Worm (Caenorhabditis elegans) whole organism, L3 larva: ENCODE measurements around the gene F43G6.17.
A peak's percentile ranks its signal among the peaks of the same experiment; 100 is the strongest.

ENCODE experiments used
- ama-1 ChIP-seq: fragments of 150-350 bp; optimal IDR thresholded peaks from 2 replicates; lab custom pipeline; 2018
- ceh-16 ChIP-seq: sonication (generic microtip); optimal IDR thresholded peaks from 2 replicates; lab custom pipeline; 2017; ENCODE audit warnings: missing biosample characterization, missing genetic modification characterization
- ceh-28 ChIP-seq: fragments of 150-350 bp; optimal IDR thresholded peaks from 2 replicates; lab custom pipeline; 2014; ENCODE audit warnings: missing biosample characterization, missing genetic modification reagents, missing genetic modification characterization
- ceh-82 ChIP-seq: fragments of 150-350 bp; optimal IDR thresholded peaks from 2 replicates; lab custom pipeline; 2014; ENCODE audit warnings: missing biosample characterization, missing genetic modification characterization
- ceh-9 ChIP-seq: sonication (generic microtip); optimal IDR thresholded peaks from 2 replicates; lab custom pipeline; 2018; ENCODE audit warnings: missing biosample characterization, missing genetic modification characterization
- daf-12 ChIP-seq: fragments of 150-350 bp; optimal IDR thresholded peaks from 2 replicates; lab custom pipeline; 2014; ENCODE audit warnings: missing biosample characterization, missing genetic modification reagents, missing genetic modification characterization
- egl-5 ChIP-seq: fragments of 150-350 bp; optimal IDR thresholded peaks from 2 replicates; lab custom pipeline; 2017; ENCODE audit warnings: missing biosample characterization, missing genetic modification reagents, missing genetic modification characterization, inconsistent platforms
- elt-3 ChIP-seq, 3 experiments: fragments of 150-350 bp in 1 of 3; sonication (generic microtip) in 2 of 3; optimal IDR thresholded peaks; 2 replicates in 2 of 3; 4 replicates in 1 of 3; lab custom pipeline; 2014 to 2017; ENCODE audit warnings: missing biosample characterization in 3 of 3, missing genetic modification characterization in 3 of 3
- eor-1 ChIP-seq, 2 experiments: fragments of 150-350 bp; optimal IDR thresholded peaks; 2 replicates each; lab custom pipeline; 2014 to 2018; ENCODE audit warnings: missing biosample characterization in 2 of 2, missing genetic modification characterization in 2 of 2
- fkh-10 ChIP-seq: sonication (generic microtip); optimal IDR thresholded peaks from 2 replicates; lab custom pipeline; 2017; ENCODE audit warnings: missing biosample characterization, missing genetic modification reagents, missing genetic modification characterization
- fos-1 ChIP-seq: fragments of 150-350 bp; optimal IDR thresholded peaks from 2 replicates; lab custom pipeline; 2014; ENCODE audit warnings: missing biosample characterization, missing genetic modification characterization
- hmg-11 ChIP-seq: sonication (generic microtip); optimal IDR thresholded peaks from 2 replicates; lab custom pipeline; 2016; ENCODE audit warnings: missing genetic modification characterization, missing compliant biosample characterization
- lin-15B ChIP-seq: fragments of 150-350 bp; optimal IDR thresholded peaks from 2 replicates; lab custom pipeline; 2014; ENCODE audit warnings: missing biosample characterization, missing genetic modification characterization
- lin-39 ChIP-seq: fragments of 150-350 bp; optimal IDR thresholded peaks from 2 replicates; lab custom pipeline; 2018; ENCODE audit warnings: missing biosample characterization, missing genetic modification reagents, missing genetic modification characterization
- lsy-12 ChIP-seq: sonication (generic microtip); optimal IDR thresholded peaks from 2 replicates; lab custom pipeline; 2016; ENCODE audit warnings: mild to moderate bottlenecking, missing genetic modification characterization, missing compliant biosample characterization
- mdl-1 ChIP-seq: fragments of 150-350 bp; optimal IDR thresholded peaks from 2 replicates; lab custom pipeline; 2014; ENCODE audit warnings: missing biosample characterization, missing genetic modification characterization
- nhr-11 ChIP-seq: fragments of 150-350 bp; optimal IDR thresholded peaks from 2 replicates; lab custom pipeline; 2014; ENCODE audit warnings: missing biosample characterization, missing genetic modification characterization
- nhr-12 ChIP-seq: fragments of 150-350 bp; optimal IDR thresholded peaks from 2 replicates; lab custom pipeline; 2014; ENCODE audit warnings: missing biosample characterization, missing genetic modification characterization
- nhr-23 ChIP-seq: fragments of 150-350 bp; optimal IDR thresholded peaks from 2 replicates; lab custom pipeline; 2014; ENCODE audit warnings: missing biosample characterization, missing genetic modification reagents, missing genetic modification characterization
- nhr-237 ChIP-seq: fragments of 150-350 bp; optimal IDR thresholded peaks from 2 replicates; lab custom pipeline; 2014; ENCODE audit warnings: missing biosample characterization, missing genetic modification characterization
- nhr-25 ChIP-seq: sonication (generic microtip); optimal IDR thresholded peaks from 2 replicates; lab custom pipeline; 2017; ENCODE audit warnings: missing biosample characterization, missing genetic modification characterization
- nhr-28 ChIP-seq: fragments of 150-350 bp; optimal IDR thresholded peaks from 2 replicates; lab custom pipeline; 2014; ENCODE audit warnings: missing biosample characterization, missing genetic modification characterization
- nhr-43 ChIP-seq: sonication (generic microtip); optimal IDR thresholded peaks from 2 replicates; lab custom pipeline; 2016; ENCODE audit warnings: mild to moderate bottlenecking, missing genetic modification characterization, missing compliant biosample characterization; ENCODE audit not compliant: poor library complexity, severe bottlenecking
- nhr-76 ChIP-seq: fragments of 150-350 bp; sonication (generic microtip); optimal IDR thresholded peaks from 5 replicates; lab custom pipeline; 2014; ENCODE audit warnings: missing biosample characterization, missing genetic modification characterization
- nhr-77 ChIP-seq: fragments of 150-350 bp; optimal IDR thresholded peaks from 2 replicates; lab custom pipeline; 2014; ENCODE audit warnings: missing biosample characterization, missing genetic modification characterization
- pqm-1 ChIP-seq: fragments of 150-350 bp; optimal IDR thresholded peaks from 2 replicates; lab custom pipeline; 2017; ENCODE audit warnings: missing biosample characterization, missing genetic modification characterization, inconsistent platforms
- skn-1 ChIP-seq: fragments of 150-350 bp; optimal IDR thresholded peaks from 2 replicates; lab custom pipeline; 2014; ENCODE audit warnings: missing biosample characterization, missing genetic modification characterization
- snpc-4 ChIP-seq: fragments of 150-350 bp; optimal IDR thresholded peaks from 2 replicates; lab custom pipeline; 2014; ENCODE audit warnings: missing biosample characterization, missing genetic modification characterization
- tbx-2 ChIP-seq: sonication (generic microtip); optimal IDR thresholded peaks from 2 replicates; lab custom pipeline; 2016; ENCODE audit warnings: mild to moderate bottlenecking, missing genetic modification characterization, missing compliant biosample characterization
- unc-62 ChIP-seq: fragments of 150-350 bp; sonication (generic microtip); optimal IDR thresholded peaks from 4 replicates; lab custom pipeline; 2014; ENCODE audit warnings: missing biosample characterization, missing genetic modification reagents, missing genetic modification characterization
- zag-1 ChIP-seq: fragments of 150-350 bp; optimal IDR thresholded peaks from 2 replicates; lab custom pipeline; 2014; ENCODE audit warnings: missing biosample characterization, missing genetic modification characterization
- ztf-11 ChIP-seq: fragments of 150-350 bp; optimal IDR thresholded peaks from 2 replicates; lab custom pipeline; 2014; ENCODE audit warnings: missing biosample characterization, missing genetic modification characterization
- ztf-4 ChIP-seq: fragments of 150-350 bp; optimal IDR thresholded peaks from 2 replicates; lab custom pipeline; 2014; ENCODE audit warnings: missing biosample characterization, missing genetic modification characterization

F43G6.17 gene

DNA sequence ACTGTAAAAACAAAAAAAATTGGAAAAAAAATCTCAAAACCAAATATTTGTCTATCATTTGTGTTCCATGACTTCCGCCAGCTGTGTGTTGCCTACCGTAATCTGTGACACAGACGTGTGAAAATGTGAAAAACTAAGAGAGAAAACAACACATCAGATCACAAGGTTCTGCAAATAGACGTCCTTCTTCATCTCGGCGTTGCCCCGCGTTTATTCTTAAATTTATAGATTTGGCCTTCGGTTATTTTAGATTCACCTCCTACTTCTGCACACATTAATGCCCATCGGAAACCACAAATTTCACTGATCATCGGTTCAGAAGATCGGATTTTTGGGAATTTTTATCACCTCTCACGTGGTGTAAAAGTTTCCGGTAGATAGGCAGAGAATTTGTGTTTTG is 36.6 kb downstream of the F43G6.17 start:
- TF ChIP-seq nhr-76 (tag; lab: Kevin White, UChicago), result no peak
- TF ChIP-seq eor-1 (tag; optimal IDR thresholded peaks at IDR 0.05; lab: Kevin White, UChicago), result no peak
- TF ChIP-seq nhr-43 (tag; lab: Kevin White, UChicago), result peak; percentile 17
- peak; percentile 4 for TF ChIP-seq nhr-25
- no peak for TF ChIP-seq skn-1 (tag; lab: Kevin White, UChicago)
- no peak for TF ChIP-seq pqm-1 (tag; lab: Kevin White, UChicago)

DNA sequence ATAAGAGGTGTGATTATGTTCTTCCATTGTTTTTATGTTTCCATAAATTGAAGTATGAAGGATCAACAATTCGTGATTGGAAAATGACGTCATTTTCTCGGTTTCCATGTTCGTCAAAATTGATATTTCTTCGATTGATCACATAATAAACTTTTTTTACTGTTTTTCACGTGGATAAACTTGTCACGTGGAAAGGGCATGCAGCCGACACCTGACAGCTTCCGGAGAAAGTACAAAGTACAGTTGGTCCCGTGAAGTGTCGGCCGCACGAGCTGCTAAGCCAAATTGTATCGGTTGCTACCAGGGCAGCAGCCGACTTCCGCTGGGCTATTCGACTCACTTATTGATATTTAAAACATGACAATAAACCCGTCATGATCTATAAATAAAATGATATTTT is 39.1 kb downstream of the F43G6.17 start:
- TF ChIP-seq snpc-4 (tag; lab: Kevin White, UChicago) (peak; percentile 67), nhr-23 (tag; lab: Kevin White, UChicago) (peak; percentile 26), nhr-43 (tag; lab: Kevin White, UChicago) (peak; percentile 29), daf-12 (no peak), nhr-77 (tag; lab: Kevin White, UChicago) (no peak), unc-62 (GFP tag; lab: Kevin White, UChicago) (no peak), nhr-25 (peak; percentile 40)

DNA sequence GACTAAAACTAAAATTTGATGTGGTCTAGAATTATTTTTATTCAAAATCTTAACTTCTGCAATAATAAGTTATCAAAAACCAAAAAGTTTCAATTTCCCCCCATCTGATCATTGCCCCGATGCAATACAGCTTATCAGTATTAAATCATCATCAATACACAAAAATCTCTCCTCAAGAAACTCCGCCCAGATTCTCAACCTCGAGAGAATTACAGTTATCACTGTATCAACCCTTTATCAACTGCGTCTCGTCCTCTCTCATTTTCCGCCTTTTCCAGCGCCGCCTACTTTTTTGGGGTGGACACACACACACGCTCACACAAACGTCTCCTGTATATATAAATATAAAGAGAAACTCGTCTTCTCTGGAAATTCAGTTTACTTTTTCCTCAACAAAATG is 39.8 kb downstream of the F43G6.17 start, which contains the start of gene T27D12.1:
Gene T27D12.1, plus strand, starts transcription at position 301 of the 400 bp plus-strand sequence.
- TF ChIP-seq ztf-11 (no peak), lin-15B (tag; lab: Kevin White, UChicago) (no peak), fkh-10 (GFP tag; lab: Kevin White, UChicago) (no peak), nhr-43 (tag; lab: Kevin White, UChicago) (peak; percentile 9), nhr-11 (tag; lab: Kevin White, UChicago) (no peak)

DNA sequence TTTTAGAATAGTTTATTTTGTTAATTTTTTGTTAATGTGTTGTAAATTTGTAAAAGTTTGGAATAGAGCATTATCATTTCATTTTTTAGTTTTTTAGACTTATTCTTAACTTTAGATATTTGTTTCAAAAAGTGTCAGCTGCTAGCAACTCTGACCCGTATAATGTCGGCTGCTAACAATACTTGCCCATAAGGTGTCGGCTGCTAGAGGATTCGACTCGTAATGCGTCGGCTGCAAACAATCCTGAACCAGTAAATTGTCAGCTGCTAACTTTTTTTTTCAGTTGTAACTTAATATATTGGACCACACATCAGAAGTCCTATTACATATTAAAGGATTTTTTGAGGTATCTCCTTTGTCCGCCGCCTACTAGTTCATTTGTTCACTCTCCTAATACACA is 40.2 kb downstream of the F43G6.17 start:
- TF ChIP-seq zag-1 (tag; lab: Kevin White, UChicago), result no peak
- TF ChIP-seq ama-1 (lab: Kevin White, UChicago), result peak; percentile 33

DNA sequence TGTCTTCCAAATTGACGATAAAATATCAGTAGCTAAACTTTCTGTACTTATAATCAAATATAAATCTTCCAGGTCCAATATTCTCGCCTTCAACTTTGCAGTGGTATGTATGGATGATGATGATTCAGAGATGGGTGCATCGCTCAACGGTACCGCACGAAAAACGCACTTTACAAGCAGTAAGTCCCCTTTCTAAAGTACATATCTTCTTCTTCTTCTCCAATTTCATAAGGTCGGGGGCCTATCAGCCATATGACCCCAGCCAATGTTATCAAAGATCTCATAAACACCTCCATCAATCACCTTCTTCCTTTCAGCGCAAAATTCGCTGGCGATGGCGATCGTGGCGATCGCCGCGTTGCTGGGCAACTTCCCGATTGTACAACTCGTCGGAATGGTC is 40.9 kb downstream of the F43G6.17 start:
- TF ChIP-seq nhr-23 (tag; lab: Kevin White, UChicago) (peak; percentile 48), nhr-25 (peak; percentile 12), lsy-12 (tag; lab: Kevin White, UChicago) (no peak), ama-1 (lab: Kevin White, UChicago) (peak; percentile 21), elt-3 (tag; optimal IDR thresholded peaks at IDR 0.05; lab: Kevin White, UChicago) (peak in 1 of 3 experiments; percentile 24)

DNA sequence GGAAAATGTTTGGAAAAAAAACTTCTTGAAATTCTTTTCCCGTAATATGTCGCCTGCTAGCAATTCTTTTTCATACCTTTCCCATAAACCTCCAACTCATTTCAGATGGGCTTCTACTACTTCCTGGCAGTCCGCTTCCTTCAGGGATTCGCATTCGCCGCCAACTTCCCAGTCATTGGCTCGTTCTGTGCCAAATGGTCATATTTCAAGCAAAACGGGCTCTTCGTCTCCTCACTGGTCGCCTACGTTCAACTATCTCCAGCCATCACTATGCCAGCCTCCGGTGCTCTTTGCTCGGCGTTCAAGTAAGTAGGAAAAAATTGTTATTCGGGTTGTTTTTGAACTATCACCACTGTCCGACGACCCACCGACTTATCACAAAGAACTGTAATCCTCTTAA is 41.5 kb downstream of the F43G6.17 start:
- TF ChIP-seq nhr-28 (tag; lab: Kevin White, UChicago) (no peak), nhr-43 (tag; lab: Kevin White, UChicago) (peak; percentile 5), ama-1 (lab: Kevin White, UChicago) (peak; percentile 93)
- TF ChIP-seq, all 47 proteins: peak for 2

DNA sequence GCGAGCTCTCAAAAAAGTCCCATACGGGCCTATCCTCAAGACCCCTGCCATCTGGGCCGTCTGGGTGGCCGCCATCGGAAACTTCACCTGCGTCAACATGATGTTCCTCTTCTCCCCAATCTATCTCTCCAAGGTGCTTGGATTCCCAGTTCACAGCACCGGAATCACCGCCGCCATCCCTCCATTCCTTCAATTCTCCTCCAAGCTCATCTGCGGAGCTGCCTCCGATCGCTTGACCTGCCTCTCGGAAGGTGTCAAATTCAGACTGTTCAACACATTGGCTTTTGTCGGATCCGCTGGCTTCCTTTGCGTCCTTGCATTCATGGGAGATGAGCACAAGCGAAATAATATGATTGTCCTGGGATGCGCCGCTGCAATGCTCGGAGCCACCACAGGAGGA is 42.4 kb downstream of the F43G6.17 start:
- TF ChIP-seq lsy-12 (tag; lab: Kevin White, UChicago) (no peak), nhr-12 (tag; lab: Kevin White, UChicago) (no peak)

DNA sequence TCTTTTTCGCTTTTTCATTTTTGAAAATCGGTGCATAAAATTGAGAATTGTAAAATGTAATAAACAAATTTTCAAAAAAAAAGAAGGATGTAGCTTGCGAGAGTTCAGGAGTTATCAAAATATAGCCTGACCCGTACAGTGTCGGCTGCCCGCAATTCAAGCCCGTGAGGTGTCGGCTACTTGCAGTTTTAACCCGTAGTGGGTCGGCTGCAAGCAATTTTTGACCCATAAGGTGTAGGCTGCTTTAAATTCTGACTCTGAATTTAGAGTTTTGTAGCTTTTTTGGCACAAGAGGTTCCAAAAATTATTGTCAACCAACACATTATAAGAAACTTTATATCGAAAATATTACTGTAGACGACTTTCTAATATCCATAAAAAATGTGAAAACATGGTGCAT is 43.4 kb downstream of the F43G6.17 start:
- TF ChIP-seq zag-1 (tag; lab: Kevin White, UChicago) (no peak), ama-1 (lab: Kevin White, UChicago) (peak; percentile 87), elt-3 (tag; optimal IDR thresholded peaks at IDR 0.05; lab: Kevin White, UChicago) (peak in 1 of 3 experiments; percentile 88)

DNA sequence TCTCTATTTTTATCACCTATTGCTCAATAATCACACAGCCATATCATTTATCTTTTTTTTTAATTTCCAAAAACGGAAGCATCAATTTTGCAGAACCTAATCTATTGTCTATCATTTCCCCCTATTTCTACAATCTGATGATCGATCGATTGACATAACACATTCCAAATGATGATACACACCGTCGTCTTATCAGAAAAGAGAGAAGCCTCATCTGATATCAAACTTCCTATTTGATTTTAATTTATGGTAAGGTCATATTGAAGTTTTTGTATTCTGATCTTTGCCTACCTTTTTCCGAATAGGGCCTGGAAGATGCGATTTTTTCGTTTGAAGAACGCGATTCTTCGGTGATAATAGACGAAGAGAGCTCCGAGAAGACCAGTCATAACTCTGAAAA is 47.0 kb downstream of the F43G6.17 start:
- TF ChIP-seq nhr-12 (tag; lab: Kevin White, UChicago) (no peak), zag-1 (tag; lab: Kevin White, UChicago) (no peak), tbx-2 (no peak), egl-5 (no peak), ceh-16 (no peak), elt-3 (tag; optimal IDR thresholded peaks at IDR 0.05; lab: Kevin White, UChicago) (peak in 1 of 3 experiments; percentile 24), hmg-11 (no peak), nhr-76 (tag; lab: Kevin White, UChicago) (peak; percentile 76), lin-15B (tag; lab: Kevin White, UChicago) (no peak), lin-39 (tag; lab: Kevin White, UChicago) (no peak), nhr-23 (tag; lab: Kevin White, UChicago) (peak; percentile 30), eor-1 (tag; optimal IDR thresholded peaks at IDR 0.05; lab: Kevin White, UChicago) (no peak), ztf-4 (tag; lab: Kevin White, UChicago) (no peak), ceh-82 (tag; lab: Kevin White, UChicago) (no peak), nhr-237 (tag; lab: Kevin White, UChicago) (no peak), snpc-4 (tag; lab: Kevin White, UChicago) (no peak), mdl-1 (no peak), fos-1 (tag; lab: Kevin White, UChicago) (no peak), ceh-28 (tag; lab: Kevin White, UChicago) (no peak), unc-62 (GFP tag; lab: Kevin White, UChicago) (no peak), ceh-9 (tag; lab: Kevin White, UChicago) (no peak)
